Worm (Caenorhabditis elegans) whole organism, dauer: Measurements from ENCODE around the gene npr-5.

ENCODE experiments used
- unc-62 ChIP-seq: sonication (generic microtip); optimal IDR thresholded peaks from 2 replicates; lab custom pipeline; 2017; ENCODE audit warnings: missing biosample characterization, missing genetic modification reagents, missing genetic modification characterization

npr-5 gene

DNA sequence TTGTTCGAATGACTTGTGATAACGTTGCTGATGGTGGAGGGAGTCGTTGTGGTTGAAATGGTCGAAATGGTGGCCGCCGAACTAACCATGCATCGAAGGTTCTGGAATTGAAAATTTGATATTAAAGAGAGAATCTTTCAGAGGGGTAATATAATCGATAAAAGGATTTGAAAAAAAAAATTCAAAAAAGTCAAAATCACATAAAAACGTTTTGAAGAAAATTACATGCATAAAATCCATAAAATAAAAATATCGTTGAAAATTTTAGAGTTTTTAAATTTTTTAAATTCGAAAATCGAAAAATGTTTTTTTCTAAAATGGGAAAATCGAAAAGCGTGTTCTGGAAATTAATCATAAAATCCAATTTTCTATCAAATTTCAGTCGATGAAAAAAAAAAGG lies at the start of gene npr-5:
Gene npr-5 (minus strand): TSS at position 101 of the 400 bp plus-strand sequence.
- TF ChIP-seq unc-62, result no peak

DNA sequence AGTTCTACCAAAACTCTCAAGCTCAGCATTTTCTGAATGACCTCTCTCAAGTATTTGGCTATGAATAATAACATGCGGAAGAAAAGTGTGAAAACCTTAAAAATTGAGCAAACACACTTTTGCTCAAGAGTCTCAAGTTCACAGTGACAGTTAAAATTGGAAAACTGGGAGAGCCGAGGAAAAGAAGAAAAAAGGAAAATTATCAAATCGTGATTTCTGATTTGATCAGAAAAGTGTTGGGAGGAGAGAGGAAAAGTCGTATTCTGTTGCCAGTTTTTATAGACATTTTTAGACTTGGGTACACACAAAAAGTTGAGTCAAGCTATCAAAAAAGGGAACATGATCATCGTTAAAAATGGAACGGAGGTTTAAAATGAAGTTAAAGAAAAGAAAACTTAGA lies 49.7 kb upstream of the npr-5 start:
- no peak for TF ChIP-seq unc-62

DNA sequence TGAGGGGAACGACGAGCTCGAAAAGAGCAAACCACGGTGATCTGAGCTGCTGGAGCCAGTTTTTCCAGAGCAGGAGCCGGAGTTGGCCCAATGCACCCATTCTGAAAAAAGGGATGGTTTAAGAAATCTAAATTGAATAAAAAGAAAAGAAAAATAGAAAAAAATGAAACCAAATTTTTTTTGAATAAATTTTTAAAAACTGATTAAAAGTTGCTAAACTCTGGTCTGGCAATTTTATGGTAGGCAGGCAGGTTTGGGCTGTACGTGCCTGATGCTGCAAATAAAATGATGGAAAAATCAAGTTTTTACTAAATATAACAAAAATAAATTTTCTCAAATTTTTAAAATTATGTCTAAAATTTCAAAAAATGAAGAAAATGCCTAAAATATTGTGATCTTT lies 49.1 kb upstream of the npr-5 start, which contains the start of gene abt-4:
Gene abt-4 (minus strand): TSS at position 101 of the 400 bp plus-strand sequence.
- TF ChIP-seq unc-62, result no peak

DNA sequence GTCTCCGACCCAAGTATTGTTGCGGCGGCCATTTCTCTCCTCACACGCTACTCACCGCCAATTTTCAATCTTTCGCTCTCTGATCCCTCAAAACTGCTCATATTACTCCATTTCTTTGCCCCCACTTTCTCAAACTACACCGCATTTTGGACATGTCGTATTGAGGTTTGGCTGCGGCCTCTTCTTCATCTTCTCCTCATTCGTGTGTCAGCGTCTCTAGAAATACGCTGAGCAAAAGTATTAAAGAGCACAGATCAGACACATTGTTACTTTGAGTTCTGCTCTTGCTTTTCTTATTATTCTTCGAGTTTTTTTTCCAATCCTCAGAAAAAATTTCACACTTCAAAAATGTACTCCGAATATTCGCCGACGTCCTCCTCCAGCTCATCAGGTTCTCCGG lies 38.5 kb upstream of the npr-5 start:
- no peak for TF ChIP-seq unc-62

DNA sequence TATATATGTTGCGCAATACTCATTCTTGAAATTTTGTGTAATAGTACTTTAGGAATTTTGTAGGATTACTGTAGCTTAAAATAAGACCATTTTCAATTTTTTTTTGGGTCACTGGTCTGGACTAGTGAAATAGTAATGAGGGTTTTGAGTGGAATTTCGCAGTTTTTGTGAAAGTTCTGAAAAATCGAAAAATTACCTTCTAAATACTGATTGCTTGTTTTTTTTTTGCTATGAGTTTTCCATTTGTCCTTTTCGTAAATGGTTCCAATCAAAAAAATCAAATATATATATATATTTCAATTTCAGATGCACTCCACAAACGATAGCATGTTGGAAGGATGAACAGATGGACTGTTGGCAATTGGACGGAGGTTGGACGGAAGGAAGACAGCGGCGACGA lies 30.9 kb upstream of the npr-5 start, which contains the start of gene nhr-15:
Gene nhr-15 (plus strand): TSS at position 301 of the 400 bp plus-strand sequence.
- no peak for TF ChIP-seq unc-62

DNA sequence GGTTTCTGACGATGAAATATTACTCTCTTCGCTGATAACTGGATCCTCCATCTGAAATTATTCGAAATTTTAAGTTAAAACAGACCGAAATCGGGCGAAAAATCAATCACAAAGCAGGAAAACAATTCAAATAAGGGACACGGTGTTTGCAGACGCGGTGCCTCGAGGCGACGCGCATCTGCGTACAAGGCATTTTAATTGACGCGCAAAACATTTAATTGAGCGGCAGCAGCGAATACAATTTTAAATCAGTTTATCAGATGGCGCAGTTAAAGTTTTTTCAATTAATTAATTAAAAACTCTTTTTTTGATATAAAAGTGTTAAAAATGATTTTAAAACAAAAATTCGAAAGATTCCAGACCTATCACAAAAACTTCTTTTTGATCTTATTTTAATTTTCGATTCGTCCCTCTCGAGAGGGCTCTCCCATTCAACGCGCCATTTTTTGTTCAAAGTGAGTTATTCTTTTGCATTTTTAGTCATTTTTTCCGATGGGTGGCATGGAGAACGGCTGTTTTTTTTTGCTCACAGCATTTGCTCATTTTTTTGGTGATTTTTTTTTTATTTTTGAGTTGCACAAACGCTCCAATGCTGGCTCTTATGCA lies 30.1 kb upstream of the npr-5 start, which contains the start of gene phf-10:
Gene phf-10 (minus strand): TSS at position 81 of the 606 bp plus-strand sequence.
- TF ChIP-seq unc-62, result no peak

DNA sequence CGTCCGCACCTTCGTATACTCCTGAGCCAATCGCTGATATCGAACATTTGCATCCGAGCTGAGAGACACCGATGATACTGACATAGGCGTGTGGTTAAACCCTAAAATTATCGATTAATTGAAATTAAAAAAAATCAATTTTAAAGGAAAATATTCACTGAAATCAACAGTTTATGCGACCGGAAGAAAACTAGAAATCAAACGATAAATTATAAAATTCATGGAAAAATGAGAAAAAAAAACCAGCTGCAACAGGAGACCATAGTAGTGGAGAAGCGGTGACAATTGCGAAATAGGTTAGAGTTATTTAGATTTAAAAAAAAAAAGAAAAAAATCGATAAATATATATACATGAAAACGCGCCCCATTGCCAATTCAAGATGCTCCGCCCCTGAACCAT lies 23.1 kb upstream of the npr-5 start, which contains the start of gene F33E11.3:
Gene F33E11.3 (minus strand): TSS at position 101 of the 400 bp plus-strand sequence.
- TF ChIP-seq unc-62, result no peak

DNA sequence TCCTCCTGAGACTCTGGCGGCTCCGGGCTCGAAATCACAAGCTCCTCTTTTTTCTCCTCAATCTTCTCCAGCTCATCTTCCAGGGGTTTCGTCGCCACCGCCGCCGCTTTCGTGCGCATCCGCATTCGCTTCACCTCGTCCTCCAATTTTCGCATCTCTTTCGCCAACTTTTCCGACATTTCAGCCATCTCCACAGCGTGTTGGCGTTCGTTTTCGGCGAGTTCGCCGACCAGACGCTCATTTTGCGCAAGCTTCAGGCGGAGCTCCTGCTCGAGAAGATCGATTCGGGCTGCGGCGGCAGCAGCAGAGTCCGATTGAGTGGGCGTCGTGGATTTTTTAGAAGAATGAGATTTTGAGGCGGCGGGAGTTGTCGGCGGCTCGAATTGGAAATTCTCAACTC lies 21.8 kb upstream of the npr-5 start:
- TF ChIP-seq unc-62, result no peak

DNA sequence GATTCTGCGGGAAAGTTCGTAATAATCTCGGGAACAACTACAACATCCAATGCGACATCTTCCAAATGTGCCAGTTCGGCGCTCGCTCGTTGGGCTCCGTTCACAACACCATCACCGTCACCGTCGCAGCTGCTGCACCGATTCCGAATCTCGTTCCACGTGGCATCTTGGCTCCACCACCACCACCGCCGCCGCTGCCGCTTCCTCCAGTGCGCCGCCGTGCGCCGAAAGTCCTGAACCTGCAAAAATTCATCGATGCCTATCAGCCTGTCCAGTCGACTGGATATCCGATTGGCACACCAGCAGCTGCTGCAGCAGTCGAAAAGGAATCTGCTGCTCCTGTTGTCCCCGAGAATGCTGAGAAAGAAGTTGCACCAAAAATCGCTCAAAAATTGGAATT lies 16.9 kb upstream of the npr-5 start:
- TF ChIP-seq unc-62, result no peak

DNA sequence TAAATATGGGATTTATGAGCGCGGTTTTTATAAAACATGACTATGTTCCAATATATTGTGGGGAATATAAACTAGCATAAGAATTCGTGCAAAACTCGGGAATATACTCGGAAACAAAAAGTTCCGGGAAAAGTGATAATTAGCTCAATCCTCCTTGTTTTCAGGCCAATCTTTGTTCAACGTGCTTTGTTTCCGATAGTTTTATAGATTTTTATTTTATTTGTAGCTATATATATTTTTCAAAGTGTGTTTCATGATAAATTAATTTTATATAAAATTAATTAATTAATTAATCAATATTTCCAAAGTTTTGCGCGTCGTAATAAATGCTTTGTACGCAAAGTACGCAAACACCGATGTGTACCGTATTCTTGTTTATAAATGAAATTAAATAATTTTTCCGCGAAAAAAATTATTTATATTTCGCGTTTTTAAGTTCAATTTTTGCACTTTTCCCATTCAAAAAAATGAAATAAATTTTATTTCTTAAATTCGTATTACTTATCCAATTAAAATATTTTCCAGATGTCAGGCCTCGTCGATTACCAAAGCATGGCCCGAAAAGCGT lies 16.0 kb upstream of the npr-5 start, which contains the start of gene F33E11.2:
Gene F33E11.2 (plus strand): TSS at position 524 of the 568 bp plus-strand sequence.
- TF ChIP-seq unc-62, result no peak

DNA sequence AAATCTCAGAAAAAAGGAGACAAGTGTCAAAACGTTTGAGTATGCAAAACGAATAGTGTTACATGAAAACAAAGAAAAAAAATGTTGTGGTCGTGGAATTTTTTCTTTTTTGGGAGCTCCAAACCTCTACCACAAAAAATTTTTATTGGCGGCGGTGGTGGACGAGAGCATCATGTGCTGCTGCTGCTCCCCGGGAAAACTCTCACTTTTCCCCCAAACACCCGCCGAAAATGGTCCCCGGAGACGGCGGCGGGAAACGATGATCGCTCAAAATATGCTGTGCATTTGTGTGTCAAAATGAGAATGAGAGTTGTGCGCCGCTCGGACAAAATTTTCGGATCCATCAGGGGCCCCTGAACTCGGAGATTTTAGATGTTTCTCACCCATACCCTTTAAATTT lies 14.3 kb upstream of the npr-5 start:
- TF ChIP-seq unc-62, result no peak

DNA sequence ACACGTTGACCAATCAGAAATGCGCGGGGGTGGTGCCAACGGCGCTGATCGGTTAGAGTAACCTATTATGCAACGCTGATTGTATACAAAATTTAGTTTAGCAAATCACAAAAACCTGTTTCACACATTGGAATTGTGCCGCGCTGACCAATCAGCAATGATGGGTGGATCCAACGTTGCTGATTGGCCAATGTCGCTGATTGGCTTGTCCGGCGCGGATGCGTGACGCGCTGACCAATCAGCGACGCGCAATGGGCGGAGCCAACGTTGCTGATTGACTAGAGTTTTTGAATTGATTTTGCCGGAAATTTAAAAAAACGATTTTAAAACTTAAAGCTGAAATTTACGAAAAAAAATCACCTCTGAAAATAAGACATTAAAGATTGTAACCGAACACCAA lies 3.8 kb upstream of the npr-5 start:
- no peak for TF ChIP-seq unc-62

DNA sequence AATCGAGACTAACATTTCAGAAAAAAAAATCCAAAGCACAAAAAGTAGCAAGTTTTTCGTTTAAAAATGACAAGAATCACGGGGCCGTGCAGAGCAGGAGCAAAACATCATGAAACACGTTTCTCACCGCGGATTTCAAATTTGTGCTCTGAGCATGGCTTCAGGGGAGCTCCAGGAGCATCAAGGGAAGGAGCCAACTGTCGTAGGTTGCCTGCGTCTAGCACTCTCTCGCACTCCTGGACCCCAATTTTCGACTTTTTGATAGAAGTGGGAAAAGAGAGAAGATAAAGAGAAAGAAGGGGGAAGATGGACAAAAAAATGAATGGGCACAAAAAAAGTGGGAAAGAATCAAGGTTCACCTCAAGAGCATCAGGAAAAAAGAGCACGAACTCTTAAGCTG lies 3.3 kb upstream of the npr-5 start:
- no peak for TF ChIP-seq unc-62

DNA sequence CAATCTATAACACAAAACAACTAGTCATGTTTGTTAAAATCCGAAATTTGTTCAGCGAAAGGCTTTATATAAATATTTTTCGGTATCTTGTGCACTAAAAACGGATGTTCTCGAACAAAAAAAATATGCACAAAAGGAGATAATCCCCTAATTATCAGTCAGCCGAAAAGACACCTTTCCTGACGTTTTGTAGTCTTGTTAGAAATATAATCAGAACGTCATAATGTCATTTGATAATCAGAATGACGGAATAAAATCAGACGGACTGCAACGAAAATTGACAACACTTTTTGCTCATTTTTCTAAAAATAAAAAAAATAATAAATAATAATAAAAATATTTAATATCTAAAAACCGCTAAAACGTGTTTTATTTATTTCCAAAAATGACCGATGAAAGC lies 2.4 kb upstream of the npr-5 start:
- no peak for TF ChIP-seq unc-62

DNA sequence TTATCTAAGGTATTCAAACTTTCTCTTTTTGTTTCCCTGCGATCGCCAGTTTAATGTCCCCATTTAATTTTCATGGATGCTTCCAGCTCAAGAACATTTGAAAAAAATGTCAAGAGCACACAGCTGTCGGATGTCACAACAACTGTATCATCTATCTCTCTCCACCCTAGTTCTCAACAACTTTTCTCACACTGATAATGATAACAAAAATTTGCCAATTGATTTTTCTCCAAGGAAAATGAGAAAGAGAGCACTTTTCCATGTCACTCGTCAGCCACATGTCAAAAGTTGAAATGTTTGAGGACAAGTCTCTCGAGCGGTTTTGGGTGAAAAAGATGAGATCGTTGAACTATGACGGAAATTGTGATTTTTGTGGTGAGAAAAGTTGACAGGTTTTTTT lies 405 bp downstream of the npr-5 start:
- TF ChIP-seq unc-62, result no peak

DNA sequence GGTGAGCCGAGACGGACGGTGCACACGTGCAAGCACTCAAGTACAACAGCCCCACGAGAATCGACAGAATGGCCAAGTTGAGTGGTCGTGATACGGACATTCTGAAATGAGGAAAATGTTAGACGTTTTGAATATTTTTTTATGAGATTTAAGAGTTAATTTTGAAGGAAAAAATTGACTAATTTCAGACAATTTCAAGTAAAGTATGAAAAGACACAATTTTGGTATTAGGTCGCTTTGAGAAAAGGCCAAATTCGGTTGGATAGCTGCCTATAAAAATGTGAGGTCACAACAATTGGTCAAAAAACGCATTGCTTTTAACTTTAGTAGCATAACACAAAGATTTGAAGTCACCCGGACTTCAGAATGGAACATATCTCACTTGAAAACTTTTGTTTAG lies 8.7 kb downstream of the npr-5 start, which contains the start of gene nlp-70:
Gene nlp-70 (minus strand): TSS at position 101 of the 400 bp plus-strand sequence.
- TF ChIP-seq unc-62, result no peak

DNA sequence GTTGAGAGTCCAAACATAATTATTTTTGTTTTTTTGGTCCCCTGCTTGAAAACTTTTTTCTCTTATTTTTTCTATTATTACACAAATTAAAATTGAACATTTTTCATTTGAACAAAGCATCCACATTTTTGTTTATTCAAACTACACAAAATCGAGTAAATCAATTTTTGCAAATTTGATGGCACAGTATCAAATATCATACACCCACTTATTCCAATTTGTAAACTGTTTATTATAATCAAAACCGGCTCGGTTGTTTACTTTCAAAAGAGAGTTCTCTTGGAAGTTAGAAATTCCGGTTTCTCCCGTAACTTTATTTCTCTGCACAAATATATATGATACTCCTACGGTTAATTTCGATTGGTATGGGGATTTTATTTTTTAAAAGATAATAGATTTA lies 13.5 kb downstream of the npr-5 start, which contains the start of gene lgc-26:
Gene lgc-26 (plus strand): TSS at position 301 of the 400 bp plus-strand sequence.
- TF ChIP-seq unc-62, result no peak

DNA sequence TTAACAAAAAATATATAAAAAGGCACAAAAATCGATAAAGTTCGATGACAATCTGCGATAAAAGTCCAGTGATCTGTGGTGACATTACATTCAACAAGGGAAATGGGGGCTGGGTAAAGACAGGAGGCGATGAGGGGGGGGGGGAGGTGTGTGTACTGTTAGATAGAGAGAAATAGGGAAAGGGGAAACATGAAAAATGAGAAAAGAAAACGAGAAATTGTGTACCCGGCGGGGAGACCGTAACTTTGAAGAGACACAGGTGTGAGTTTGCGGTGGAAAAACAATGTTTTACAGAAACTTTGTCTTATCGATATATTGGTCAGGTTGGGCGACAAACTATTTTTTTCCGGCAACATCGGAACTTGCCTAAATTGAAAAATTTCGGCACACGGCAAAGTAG lies 21.2 kb downstream of the npr-5 start:
- TF ChIP-seq unc-62, result no peak
